Fruit fly (Drosophila melanogaster): ENCODE measurements around the gene IP3K2.

Gene IP3K2

dm6 chrX:13280738-13281137 is 22.7 kb upstream of the IP3K2 start (continued):
- no peak for TF ChIP-seq CG4404 (GFP tag; IDR thresholded peaks at IDR 0.05)
- peak; percentile 15 for TF ChIP-seq gem (tag; optimal IDR thresholded peaks at IDR 0.05)
- TF ChIP-seq nerfin-1 (tag; optimal IDR thresholded peaks at IDR 0.05): no peak
- no peak for TF ChIP-seq Ravus (GFP tag; IDR thresholded peaks at IDR 0.05)
- TF ChIP-seq CG12659 (GFP tag; optimal IDR thresholded peaks at IDR 0.05): no peak
- no peak for TF ChIP-seq Hand (GFP tag; optimal IDR thresholded peaks at IDR 0.05)
- TF ChIP-seq HLH4C (GFP tag; IDR thresholded peaks at IDR 0.05; ENCODE audit: partially characterized antibody): no peak
- no peak for TF ChIP-seq dysf (GFP tag; IDR thresholded peaks at IDR 0.05)
- peak; percentile 13 for TF ChIP-seq grau (tag; optimal IDR thresholded peaks at IDR 0.05)
- TF ChIP-seq repo (GFP tag; optimal IDR thresholded peaks at IDR 0.05): no peak
- TF ChIP-seq CG1792 (GFP tag; optimal IDR thresholded peaks at IDR 0.05): no peak
- TF ChIP-seq dmrt11E (tag; optimal IDR thresholded peaks at IDR 0.05): no peak
- no peak for TF ChIP-seq hb (GFP tag; IDR thresholded peaks at IDR 0.05; ENCODE audit: partially characterized antibody)
- TF ChIP-seq CG31441 (GFP tag; IDR thresholded peaks at IDR 0.05): 0 out of 2 replicates have a peak, but pooled peaks have one; percentile 14
- no peak for TF ChIP-seq peb (GFP tag; IDR thresholded peaks at IDR 0.05)
- peak; percentile 8 for TF ChIP-seq CG2678 (tag; optimal IDR thresholded peaks at IDR 0.05)
- TF ChIP-seq Jarid2 (GFP tag; optimal IDR thresholded peaks at IDR 0.05): no peak
- no peak for TF ChIP-seq CG15011 (GFP tag; optimal IDR thresholded peaks at IDR 0.05)
- TF ChIP-seq Max (GFP tag; optimal IDR thresholded peaks at IDR 0.05): no peak
- TF ChIP-seq nmo (GFP tag; optimal IDR thresholded peaks at IDR 0.05): peak; percentile 10
- TF ChIP-seq Hmx (GFP tag; optimal IDR thresholded peaks at IDR 0.05): no peak
- TF ChIP-seq row (GFP tag; IDR thresholded peaks at IDR 0.05): peak; percentile 45; the same call in 1 of the 3 replicates
- TF ChIP-seq pzg (GFP tag; optimal IDR thresholded peaks at IDR 0.05): no peak
- no peak for TF ChIP-seq Myb (GFP tag; optimal IDR thresholded peaks at IDR 0.05)
- TF ChIP-seq Ets65A (GFP tag): no peak
- TF ChIP-seq maf-S (GFP tag; optimal IDR thresholded peaks at IDR 0.05): no peak
- no peak for TF ChIP-seq CG12299 (tag; optimal IDR thresholded peaks at IDR 0.05)
- no peak for TF ChIP-seq dpn (GFP tag; optimal IDR thresholded peaks at IDR 0.05)
- no peak for TF ChIP-seq en (GFP tag; optimal IDR thresholded peaks at IDR 0.05)
- TF ChIP-seq emc (GFP tag; optimal IDR thresholded peaks at IDR 0.05): no peak
- TF ChIP-seq mirr (GFP tag; optimal IDR thresholded peaks at IDR 0.05): no peak
- TF ChIP-seq HLH3B (GFP tag; IDR thresholded peaks at IDR 0.05): no peak
- no peak for TF ChIP-seq pho (GFP tag; optimal IDR thresholded peaks at IDR 0.05)
- TF ChIP-seq CG30431 (GFP tag; optimal IDR thresholded peaks at IDR 0.05): no peak
- no peak for TF ChIP-seq NC2β (GFP tag; optimal IDR thresholded peaks at IDR 0.05)
- TF ChIP-seq phol (tag; optimal IDR thresholded peaks at IDR 0.05): no peak
- no peak for TF ChIP-seq CG17912 (GFP tag; optimal IDR thresholded peaks at IDR 0.05)
- TF ChIP-seq Stat92E (GFP tag; optimal IDR thresholded peaks at IDR 0.05): no peak
- peak; percentile 83 for TF ChIP-seq Sry-β (GFP tag; optimal IDR thresholded peaks at IDR 0.05)

- TF ChIP-seq sens (GFP tag) (peak; percentile 77), CG13424 (tag; optimal IDR thresholded peaks at IDR 0.05) (no peak), Ets65A (GFP tag) (peak; percentile 36), scrt (GFP tag; optimal IDR thresholded peaks at IDR 0.05) (peak; percentile 48), Hmr (GFP tag; optimal IDR thresholded peaks at IDR 0.05) (peak; percentile 5), fd64A (GFP tag; optimal IDR thresholded peaks at IDR 0.05) (peak; percentile 16), CG7839 (tag; optimal IDR thresholded peaks at IDR 0.05) (peak; percentile 9), sc (optimal IDR thresholded peaks at IDR 0.05) (no peak), sc (GFP tag; optimal IDR thresholded peaks at IDR 0.05) (no peak), ERR (GFP tag; optimal IDR thresholded peaks at IDR 0.05) (no peak), Pdp1 (GFP tag; optimal IDR thresholded peaks at IDR 0.05) (peak in 1 of 2 experiments; percentile 37), CG42726 (GFP tag; IDR thresholded peaks at IDR 0.05; ENCODE audit: partially characterized antibody) (0 out of 2 replicates have a peak, but pooled peaks have one; percentile 9), CG18764 (GFP tag; optimal IDR thresholded peaks at IDR 0.05) (no peak), org-1 (GFP tag; optimal IDR thresholded peaks at IDR 0.05) (peak; percentile 15)
Measured at dm6 chrX:13281244-13281877, 22.1 kb upstream of the IP3K2 start.

Measured in whole organism, embryonic.